Fruit fly (Drosophila melanogaster): Measurements from ENCODE around the gene CG17784.

dm6 chr3R:24318217-24319082, 46.3 kb downstream of the CG17784 start, which contains the start of the genes Nab2 and BRWD3:
- no peak for TF ChIP-seq CG8478 (optimal IDR thresholded peaks at IDR 0.05)
- no peak for TF ChIP-seq CTCF (optimal IDR thresholded peaks at IDR 0.05)
